Worm (Caenorhabditis elegans) whole organism, midembryonic: Measurements from ENCODE around the gene sox-3.

Source experiments
- flt-1 ChIP-seq: fragments of 200-800 bp; sonication (Bioruptor generic); IDR thresholded peaks from 2 replicates; pipeline ENCODE4 v1.3.6; 2022; ENCODE audit warnings: missing genetic modification characterization, missing compliant biosample characterization
- med-1 ChIP-seq: sonication (generic microtip); optimal IDR thresholded peaks from 2 replicates; lab custom pipeline; 2017; ENCODE audit warnings: missing genetic modification characterization, mild to moderate bottlenecking, missing compliant biosample characterization, antibody characterized with exemption, missing genetic modification reagents; ENCODE audit not compliant: insufficient read depth
- tab-1 ChIP-seq: fragments of 200-800 bp; sonication (Bioruptor generic); IDR thresholded peaks from 2 replicates; pipeline ENCODE4 v1.3.6; 2022; ENCODE audit warnings: missing genetic modification characterization, missing compliant biosample characterization

DNA sequence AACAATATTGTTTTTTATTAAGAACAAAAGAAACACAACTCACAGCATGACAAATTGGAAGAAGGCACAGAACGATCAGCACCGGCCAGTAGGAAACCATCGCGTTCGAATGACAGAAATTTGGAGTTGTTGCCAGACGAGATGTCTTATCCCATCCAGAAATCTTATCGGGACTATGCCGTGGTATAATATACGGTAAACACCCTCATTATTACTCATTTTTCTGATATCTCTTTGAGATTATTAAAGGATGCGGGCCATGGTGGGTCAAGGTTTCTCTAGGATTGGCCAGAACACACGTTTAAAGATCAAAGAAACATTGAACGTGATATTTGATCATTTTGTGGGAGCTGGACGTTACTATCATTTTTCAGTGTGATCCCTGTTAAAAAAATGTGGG lies 7.1 kb upstream of the sox-3 start, which contains the start of gene hch-1:
- TF ChIP-seq med-1 (GFP tag; lab: Kevin White, UChicago) (no peak), tab-1 (no peak), flt-1 (GFP tag; lab: Robert Waterston, UW) (no peak)
